Worm (Caenorhabditis elegans): ENCODE data around the gene mek-1.

DNA sequence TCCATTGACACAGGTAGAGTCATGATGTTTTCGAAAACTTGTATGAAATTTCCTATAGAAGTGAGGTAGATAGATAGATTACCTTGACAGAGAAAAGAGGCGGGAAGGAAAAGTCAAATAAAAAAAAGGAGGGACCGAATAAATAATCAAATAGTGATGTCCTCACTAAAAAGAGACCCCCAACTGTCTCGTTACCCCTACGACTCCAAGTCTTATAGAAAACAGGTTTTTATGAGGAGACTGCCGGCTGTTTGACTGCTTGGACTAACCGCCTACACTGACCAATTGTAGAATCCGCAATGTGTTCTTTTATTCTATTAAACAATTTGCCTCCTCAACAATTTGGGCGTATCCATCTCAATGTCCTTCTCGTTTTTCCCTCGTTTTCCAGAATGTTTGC lies 41.1 kb upstream of the mek-1 start, which contains the start of gene C01C10.2:
- TF ChIP-seq unc-62 (GFP tag; optimal IDR thresholded peaks at IDR 0.05): no peak
- no peak for TF ChIP-seq unc-39 (tag; optimal IDR thresholded peaks at IDR 0.05)
- no peak for TF ChIP-seq ama-1 (optimal IDR thresholded peaks at IDR 0.05)

Measured in whole organism, L2 larva.